Worm (Caenorhabditis elegans) whole organism, young adult: Measurements from ENCODE around the gene wdr-31.

Experiments used
- B0336.3 ChIP-seq: fragments of 200-800 bp; sonication (Bioruptor generic); IDR thresholded peaks from 2 replicates; pipeline ENCODE4 v1.3.6; 2022; ENCODE audit warnings: missing genetic modification characterization, missing compliant biosample characterization
- F23B12.7 ChIP-seq: sonication (generic microtip); optimal IDR thresholded peaks from 2 replicates; lab custom pipeline; 2017; ENCODE audit warnings: missing genetic modification characterization, mild to moderate bottlenecking, missing compliant biosample characterization, antibody characterized with exemption, moderate library complexity; ENCODE audit not compliant: insufficient read depth
- F55B11.4 ChIP-seq: sonication (generic microtip); optimal IDR thresholded peaks from 2 replicates; lab custom pipeline; 2016; ENCODE audit warnings: missing compliant biosample characterization, missing genetic modification characterization, borderline replicate concordance; ENCODE audit not compliant: insufficient read depth
- F57A8.1 ChIP-seq: fragments of 200-800 bp; sonication (Bioruptor generic); optimal IDR thresholded peaks from 2 replicates; lab custom pipeline; 2018; ENCODE audit warnings: mild to moderate bottlenecking, missing genetic modification characterization, moderate library complexity, missing compliant biosample characterization
- F57C9.4 ChIP-seq: sonication (generic microtip); optimal IDR thresholded peaks from 2 replicates; lab custom pipeline; 2017; ENCODE audit warnings: mild to moderate bottlenecking, missing genetic modification characterization, missing compliant biosample characterization
- T26A5.8 ChIP-seq: sonication (generic microtip); optimal IDR thresholded peaks from 2 replicates; lab custom pipeline; 2016; ENCODE audit warnings: missing genetic modification characterization, missing compliant biosample characterization
- Y56A3A.18 ChIP-seq: fragments of 200-800 bp; sonication (Bioruptor generic); IDR thresholded peaks from 2 replicates; pipeline ENCODE4 v1.3.6; 2022; ENCODE audit warnings: missing genetic modification reagents, missing genetic modification characterization, missing compliant biosample characterization
- ama-1 ChIP-seq, 3 experiments: fragments of 150-350 bp in 1 of 3; sonication (generic microtip) in 2 of 3; optimal IDR thresholded peaks; 2 replicates each; lab custom pipeline; 2014 to 2018; ENCODE audit warnings: missing biosample characterization in 2 of 3, missing genetic modification characterization in 2 of 3, missing genetic modification reagents in 2 of 3
- aptf-3 ChIP-seq: fragments of 200-800 bp; sonication (Bioruptor generic); IDR thresholded peaks from 2 replicates; pipeline ENCODE4 v1.3.6; 2022; ENCODE audit warnings: missing genetic modification characterization, missing compliant biosample characterization
- athp-1 ChIP-seq: sonication (generic microtip); optimal IDR thresholded peaks from 2 replicates; lab custom pipeline; 2017; ENCODE audit warnings: mild to moderate bottlenecking, missing genetic modification characterization, missing compliant biosample characterization
- attf-5 ChIP-seq: fragments of 200-800 bp; sonication (Bioruptor generic); optimal IDR thresholded peaks from 2 replicates; lab custom pipeline; 2018; ENCODE audit warnings: mild to moderate bottlenecking, missing genetic modification characterization, missing compliant biosample characterization
- attf-6 ChIP-seq: fragments of 200-800 bp; sonication (Bioruptor generic); IDR thresholded peaks from 2 replicates; pipeline ENCODE4 v1.3.6; 2022; ENCODE audit warnings: missing genetic modification reagents, missing genetic modification characterization, missing compliant biosample characterization
- ceh-100 ChIP-seq: fragments of 200-800 bp; sonication (Bioruptor generic); IDR thresholded peaks from 2 replicates; pipeline ENCODE4 v1.3.6; 2022; ENCODE audit warnings: missing genetic modification reagents, missing genetic modification characterization, missing compliant biosample characterization
- dox-1 ChIP-seq: fragments of 200-800 bp; sonication (Bioruptor generic); IDR thresholded peaks from 2 replicates; pipeline ENCODE4 v1.3.6; 2022; ENCODE audit warnings: missing genetic modification reagents, missing genetic modification characterization, missing compliant biosample characterization
- dpff-1 ChIP-seq: sonication (generic microtip); optimal IDR thresholded peaks from 2 replicates; lab custom pipeline; 2017; ENCODE audit warnings: mild to moderate bottlenecking, missing genetic modification characterization, missing compliant biosample characterization
- egl-18 ChIP-seq: fragments of 200-800 bp; sonication (Bioruptor generic); IDR thresholded peaks from 2 replicates; pipeline ENCODE4 v1.3.6; 2022; ENCODE audit warnings: missing genetic modification reagents, missing genetic modification characterization, missing compliant biosample characterization
- ets-4 ChIP-seq: fragments of 200-800 bp; sonication (Bioruptor generic); optimal IDR thresholded peaks from 2 replicates; lab custom pipeline; 2018; ENCODE audit warnings: mild to moderate bottlenecking, missing genetic modification characterization, missing compliant biosample characterization
- let-526 ChIP-seq: fragments of 200-800 bp; sonication (Bioruptor generic); IDR thresholded peaks from 2 replicates; pipeline ENCODE4 v1.3.6; 2022; ENCODE audit warnings: missing genetic modification reagents, missing genetic modification characterization, missing compliant biosample characterization
- lin-54 ChIP-seq: fragments of 200-800 bp; sonication (Bioruptor generic); optimal IDR thresholded peaks from 2 replicates; lab custom pipeline; 2018; ENCODE audit warnings: mild to moderate bottlenecking, missing genetic modification characterization, missing compliant biosample characterization
- lsl-1 ChIP-seq: fragments of 200-800 bp; sonication (Bioruptor generic); optimal IDR thresholded peaks from 2 replicates; lab custom pipeline; 2018; ENCODE audit warnings: mild to moderate bottlenecking, missing genetic modification characterization, moderate library complexity, missing compliant biosample characterization
- mel-28 ChIP-seq: sonication (generic microtip); optimal IDR thresholded peaks from 2 replicates; lab custom pipeline; 2016; ENCODE audit warnings: borderline replicate concordance, mild to moderate bottlenecking, missing genetic modification characterization, missing compliant biosample characterization
- nhr-179 ChIP-seq: sonication (generic microtip); optimal IDR thresholded peaks from 2 replicates; lab custom pipeline; 2016; ENCODE audit warnings: mild to moderate bottlenecking, missing genetic modification characterization, missing compliant biosample characterization
- nhr-27 ChIP-seq: fragments of 200-800 bp; sonication (Bioruptor generic); optimal IDR thresholded peaks from 2 replicates; lab custom pipeline; 2018; ENCODE audit warnings: mild to moderate bottlenecking, missing genetic modification characterization, moderate library complexity, missing compliant biosample characterization
- nhr-90 ChIP-seq: sonication (generic microtip); optimal IDR thresholded peaks from 2 replicates; lab custom pipeline; 2016; ENCODE audit warnings: missing genotype, mild to moderate bottlenecking, missing genetic modification characterization, missing compliant biosample characterization
- pha-4 ChIP-seq: fragments of 150-350 bp; sonication (generic microtip); optimal IDR thresholded peaks from 2 replicates; lab custom pipeline; 2014; ENCODE audit warnings: missing biosample characterization, missing genetic modification reagents, missing genetic modification characterization
- rcor-1 ChIP-seq: fragments of 200-800 bp; sonication (Bioruptor generic); IDR thresholded peaks from 2 replicates; pipeline ENCODE4 v1.3.6; 2022; ENCODE audit warnings: missing genetic modification reagents, missing genetic modification characterization, missing compliant biosample characterization
- rec-8 ChIP-seq, 2 experiments: sonication (generic microtip); optimal IDR thresholded peaks; 2 replicates each; lab custom pipeline; 2016; ENCODE audit warnings: mild to moderate bottlenecking in 2 of 2, missing genetic modification characterization in 2 of 2, missing genetic modification reagents in 2 of 2, missing genotype in 2 of 2, missing biosample characterization in 1 of 2, missing compliant biosample characterization in 1 of 2, moderate library complexity in 1 of 2
- snpc-4 ChIP-seq, 5 experiments: fragments of 150-350 bp in 1 of 5; sonication (generic microtip) in 4 of 5; optimal IDR thresholded peaks; 2 replicates each; lab custom pipeline; 2014 to 2018; ENCODE audit warnings: missing genetic modification characterization in 5 of 5, missing biosample characterization in 3 of 5, antibody characterized with exemption in 2 of 5, mild to moderate bottlenecking in 2 of 5, missing compliant biosample characterization in 2 of 5, missing genotype in 2 of 5, moderate library complexity in 2 of 5, missing genetic modification reagents in 1 of 5
- unc-130 ChIP-seq: sonication (generic microtip); optimal IDR thresholded peaks from 2 replicates; lab custom pipeline; 2016; ENCODE audit warnings: missing genetic modification reagents, missing genetic modification characterization, missing compliant biosample characterization
- zim-3 ChIP-seq: sonication (generic microtip); optimal IDR thresholded peaks from 2 replicates; lab custom pipeline; 2017; ENCODE audit warnings: mild to moderate bottlenecking, missing genetic modification characterization, moderate library complexity, missing compliant biosample characterization
- ztf-3 ChIP-seq: fragments of 200-800 bp; sonication (Bioruptor generic); optimal IDR thresholded peaks from 2 replicates; lab custom pipeline; 2018; ENCODE audit warnings: mild to moderate bottlenecking, missing genetic modification characterization, missing compliant biosample characterization

The wdr-31 gene

ce11 chrII:2762108-2762507, 27.0 kb upstream of the wdr-31 start, which contains the start of gene fbxb-106:
Gene fbxb-106 (plus strand): TSS chrII:2762408.
- TF ChIP-seq let-526 (GFP tag; lab: Robert Waterston, UW) (no peak), F55B11.4 (tag; lab: Kevin White, UChicago) (no peak), ztf-3 (GFP tag; lab: Kevin White, UChicago) (no peak), lin-54 (GFP tag; lab: Kevin White, UChicago) (no peak), F57A8.1 (GFP tag; lab: Kevin White, UChicago) (no peak), lsl-1 (GFP tag; lab: Kevin White, UChicago) (no peak), nhr-27 (tag; lab: Kevin White, UChicago) (no peak), nhr-90 (tag; lab: Kevin White, UChicago) (no peak), egl-18 (no peak), aptf-3 (GFP tag; lab: Robert Waterston, UW) (no peak), rec-8 (tag; optimal IDR thresholded peaks at IDR 0.05; lab: Kevin White, UChicago) (no peak), ceh-100 (GFP tag; lab: Robert Waterston, UW) (no peak), zim-3 (tag; lab: Kevin White, UChicago) (no peak), F57C9.4 (tag; lab: Kevin White, UChicago) (no peak)

- no peak for TF ChIP-seq F23B12.7
- no peak for TF ChIP-seq ztf-3 (GFP tag; lab: Kevin White, UChicago)
- TF ChIP-seq nhr-179 (tag; lab: Kevin White, UChicago), result no peak
- TF ChIP-seq attf-5, result no peak
- TF ChIP-seq T26A5.8 (tag; lab: Kevin White, UChicago), result no peak
- TF ChIP-seq ama-1 (optimal IDR thresholded peaks at IDR 0.05; lab: Kevin White, UChicago), result no peak
- TF ChIP-seq ama-1 (GFP tag; optimal IDR thresholded peaks at IDR 0.05; lab: Kevin White, UChicago), result no peak
- no peak for TF ChIP-seq athp-1
- no peak for TF ChIP-seq Y56A3A.18 (GFP tag; lab: Robert Waterston, UW)
- TF ChIP-seq pha-4 (tag; lab: Kevin White, UChicago), result no peak
- no peak for TF ChIP-seq B0336.3 (GFP tag; lab: Robert Waterston, UW)
These were observed 23.4 kb upstream of the wdr-31 start, which contains the start of gene fbxb-107 for ce11 chrII:2758476-2758875. Gene fbxb-107 (plus strand): TSS chrII:2758772.

ce11 chrII:2757954-2758353, 22.9 kb upstream of the wdr-31 start, which contains the start of gene F29A7.8:
Gene F29A7.8 (minus strand): TSS chrII:2758054.
- TF ChIP-seq rcor-1 (GFP tag; lab: Robert Waterston, UW) (no peak), ztf-3 (GFP tag; lab: Kevin White, UChicago) (no peak), dpff-1 (tag; lab: Kevin White, UChicago) (no peak), mel-28 (tag; lab: Kevin White, UChicago) (no peak), ets-4 (GFP tag; lab: Kevin White, UChicago) (no peak), F57A8.1 (GFP tag; lab: Kevin White, UChicago) (no peak)

ce11 chrII:2756351-2756750, 21.3 kb upstream of the wdr-31 start:
- TF ChIP-seq ztf-3 (GFP tag; lab: Kevin White, UChicago) (no peak), snpc-4 (GFP tag; optimal IDR thresholded peaks at IDR 0.05; lab: Kevin White, UChicago) (no peak), snpc-4 (tag; optimal IDR thresholded peaks at IDR 0.05; lab: Kevin White, UChicago) (no peak), dox-1 (GFP tag; lab: Robert Waterston, UW) (no peak), F57C9.4 (tag; lab: Kevin White, UChicago) (no peak), attf-6 (GFP tag; lab: Robert Waterston, UW) (no peak), unc-130 (GFP tag; lab: Kevin White, UChicago) (no peak), nhr-27 (tag; lab: Kevin White, UChicago) (no peak)
